Fruit fly (Drosophila melanogaster): ENCODE data around the gene GstO1.

GstO1 gene

dm6 chr3L:8513258-8513657 lies 11.4 kb downstream of the GstO1 start (continued):
- TF ChIP-seq Ada2b (GFP tag; IDR thresholded peaks at IDR 0.05) (no peak), lmd (GFP tag; IDR thresholded peaks at IDR 0.05) (no peak), CG11085 (GFP tag; IDR thresholded peaks at IDR 0.05) (no peak), gsb (GFP tag; IDR thresholded peaks at IDR 0.05) (no peak), Dip2 (GFP tag; IDR thresholded peaks at IDR 0.05) (no peak), CG4282 (GFP tag; optimal IDR thresholded peaks at IDR 0.05) (no peak), sd (tag; optimal IDR thresholded peaks at IDR 0.05) (no peak)

dm6 chr3L:8512428-8512827 lies 12.2 kb downstream of the GstO1 start, which contains the start of gene CG6765:
CG6765 (plus strand) TSS chr3L:8512767.
- TF ChIP-seq seq (GFP tag; IDR thresholded peaks at IDR 0.05) (0 out of 2 replicates have a peak, but pooled peaks have one; percentile 10), Rfx (GFP tag; IDR thresholded peaks at IDR 0.05) (no peak), CG2875 (GFP tag; optimal IDR thresholded peaks at IDR 0.05) (no peak), sd (tag; optimal IDR thresholded peaks at IDR 0.05) (no peak), CG6791 (GFP tag; IDR thresholded peaks at IDR 0.05; ENCODE audit: partially characterized antibody) (no peak), Oli (tag; optimal IDR thresholded peaks at IDR 0.05) (no peak), Blimp-1 (GFP tag; optimal IDR thresholded peaks at IDR 0.05) (no peak), CG16815 (GFP tag; optimal IDR thresholded peaks at IDR 0.05) (no peak), CG34224 (GFP tag; IDR thresholded peaks at IDR 0.05; ENCODE audit: partially characterized antibody) (no peak), CG17568 (GFP tag; optimal IDR thresholded peaks at IDR 0.05) (no peak), CG9876 (GFP tag; optimal IDR thresholded peaks at IDR 0.05) (no peak), nom (GFP tag; optimal IDR thresholded peaks at IDR 0.05) (no peak), Dip2 (GFP tag; IDR thresholded peaks at IDR 0.05) (no peak), Dbx (GFP tag; IDR thresholded peaks at IDR 0.05) (no peak), luna (GFP tag; optimal IDR thresholded peaks at IDR 0.05) (no peak), tx (GFP tag; optimal IDR thresholded peaks at IDR 0.05) (no peak), CG15073 (GFP tag; optimal IDR thresholded peaks at IDR 0.05) (no peak), CG12744 (GFP tag; optimal IDR thresholded peaks at IDR 0.05) (no peak), tll (GFP tag; optimal IDR thresholded peaks at IDR 0.05) (no peak), nerfin-1 (tag; optimal IDR thresholded peaks at IDR 0.05) (no peak), CG5180 (GFP tag; optimal IDR thresholded peaks at IDR 0.05) (peak; percentile 64), CG30431 (GFP tag; optimal IDR thresholded peaks at IDR 0.05) (no peak), kni (GFP tag; optimal IDR thresholded peaks at IDR 0.05) (no peak), CG5953 (GFP tag; IDR thresholded peaks at IDR 0.05) (no peak), C15 (GFP tag; IDR thresholded peaks at IDR 0.05) (no peak), CG16813 (GFP tag; IDR thresholded peaks at IDR 0.05; ENCODE audit: partially characterized antibody) (no peak), Myb (GFP tag; optimal IDR thresholded peaks at IDR 0.05) (no peak), Deaf1 (tag; optimal IDR thresholded peaks at IDR 0.05) (peak; percentile 57), Neu2 (GFP tag; optimal IDR thresholded peaks at IDR 0.05; ENCODE audit: borderline replicate concordance) (no peak), dimm (GFP tag; IDR thresholded peaks at IDR 0.05) (no peak), pum (GFP tag; optimal IDR thresholded peaks at IDR 0.05) (no peak), dmrt99B (tag; optimal IDR thresholded peaks at IDR 0.05) (no peak), fd64A (GFP tag; optimal IDR thresholded peaks at IDR 0.05) (no peak), hbn (GFP tag; IDR thresholded peaks at IDR 0.05; ENCODE audit: partially characterized antibody) (0 out of 2 replicates have a peak, but pooled peaks have one; percentile 29), CG16863 (GFP tag; optimal IDR thresholded peaks at IDR 0.05) (no peak), Meics (GFP tag; optimal IDR thresholded peaks at IDR 0.05) (no peak), usp (GFP tag; optimal IDR thresholded peaks at IDR 0.05) (no peak), CG13287 (GFP tag; IDR thresholded peaks at IDR 0.05; ENCODE audit: partially characterized antibody) (no peak), CG17359 (tag; optimal IDR thresholded peaks at IDR 0.05) (no peak), p53 (GFP tag; optimal IDR thresholded peaks at IDR 0.05) (no peak), Sox102F (GFP tag; optimal IDR thresholded peaks at IDR 0.05) (no peak), D19A (tag; optimal IDR thresholded peaks at IDR 0.05) (no peak), CG14667 (GFP tag; IDR thresholded peaks at IDR 0.05) (no peak), CG7745 (tag; optimal IDR thresholded peaks at IDR 0.05) (no peak)

Data from whole organism, embryonic.